Fruit fly (Drosophila melanogaster) whole organism, embryonic: ENCODE results near the gene Acsx3.
A peak's percentile ranks its signal among the peaks of the same experiment; 100 is the strongest.

Experiments
- Antp ChIP-seq: fragments of 200-800 bp; sonication (Bioruptor generic); optimal IDR thresholded peaks from 3 replicates; lab custom pipeline; 2016; ENCODE audit warnings: missing biosample characterization, missing genetic modification characterization
- CG30431 ChIP-seq: fragments of 200-800 bp; sonication (Bioruptor generic); optimal IDR thresholded peaks from 2 replicates; lab custom pipeline; 2017; ENCODE audit warnings: missing biosample characterization, missing genetic modification characterization
- CG7271 ChIP-seq: fragments of 200-800 bp; sonication (Bioruptor generic); optimal IDR thresholded peaks from 2 replicates; lab custom pipeline; 2018; ENCODE audit warnings: missing biosample characterization, mild to moderate bottlenecking, missing genetic modification characterization, moderate library complexity
- CG8944 ChIP-seq: fragments of 200-800 bp; sonication (Bioruptor generic); optimal IDR thresholded peaks from 3 replicates; lab custom pipeline; 2016; ENCODE audit warnings: missing biosample characterization, missing genetic modification characterization
- Camta ChIP-seq: fragments of 200-800 bp; sonication (Bioruptor generic); optimal IDR thresholded peaks from 2 replicates; lab custom pipeline; 2016; ENCODE audit warnings: missing biosample characterization, missing genetic modification characterization
- Hr51 ChIP-seq, 2 experiments: fragments of 200-800 bp; sonication (Bioruptor generic); optimal IDR thresholded peaks; 2 replicates in 1 of 2; 3 replicates in 1 of 2; lab custom pipeline; 2016 to 2018; ENCODE audit warnings: missing biosample characterization in 2 of 2, missing genetic modification characterization in 2 of 2, mild to moderate bottlenecking in 1 of 2, moderate library complexity in 1 of 2
- her ChIP-seq: fragments of 200-800 bp; sonication (Bioruptor generic); optimal IDR thresholded peaks from 2 replicates; lab custom pipeline; 2016; ENCODE audit warnings: missing biosample characterization, missing genetic modification characterization
- salm ChIP-seq: fragments of 200-800 bp; sonication (Bioruptor generic); optimal IDR thresholded peaks from 2 replicates; lab custom pipeline; 2018; ENCODE audit warnings: missing biosample characterization, mild to moderate bottlenecking, missing genetic modification characterization
- slou ChIP-seq: fragments of 200-800 bp; sonication (Bioruptor generic); optimal IDR thresholded peaks from 3 replicates; lab custom pipeline; 2016; ENCODE audit warnings: missing biosample characterization, missing genetic modification characterization

- TF ChIP-seq Antp (GFP tag; lab: Kevin White, UChicago) (no peak), Hr51 (GFP tag; optimal IDR thresholded peaks at IDR 0.05; lab: Kevin White, UChicago) (peak in 1 of 2 experiments; percentile 67), slou (GFP tag; lab: Kevin White, UChicago) (no peak), CG8944 (GFP tag; lab: Kevin White, UChicago) (no peak), Camta (GFP tag; lab: Kevin White, UChicago) (no peak), CG30431 (no peak), CG7271 (tag; lab: Kevin White, UChicago) (no peak), her (GFP tag; lab: Kevin White, UChicago) (no peak), salm (no peak)
These were observed 43.4 kb downstream of the Acsx3 start for dm6 chr3R:19824480-19824879.
